Worm (Caenorhabditis elegans) whole organism, young adult: Measurements from ENCODE around the gene tag-77.

Source experiments
- lir-1 ChIP-seq: fragments of 200-800 bp; sonication (Bioruptor generic); conservative IDR thresholded peaks from 2 replicates; pipeline ENCODE4 v1.3.6; 2022; ENCODE audit warnings: missing genetic modification reagents, missing genetic modification characterization, missing compliant biosample characterization
- rcor-1 ChIP-seq: fragments of 200-800 bp; sonication (Bioruptor generic); IDR thresholded peaks from 2 replicates; pipeline ENCODE4 v1.3.6; 2022; ENCODE audit warnings: missing genetic modification reagents, missing genetic modification characterization, missing compliant biosample characterization
- snpc-4 ChIP-seq, 5 experiments: fragments of 150-350 bp in 1 of 5; sonication (generic microtip) in 4 of 5; optimal IDR thresholded peaks; 2 replicates each; lab custom pipeline; 2014 to 2018; ENCODE audit warnings: missing genetic modification characterization in 5 of 5, missing biosample characterization in 3 of 5, antibody characterized with exemption in 2 of 5, mild to moderate bottlenecking in 2 of 5, missing compliant biosample characterization in 2 of 5, missing genotype in 2 of 5, moderate library complexity in 2 of 5, missing genetic modification reagents in 1 of 5

DNA sequence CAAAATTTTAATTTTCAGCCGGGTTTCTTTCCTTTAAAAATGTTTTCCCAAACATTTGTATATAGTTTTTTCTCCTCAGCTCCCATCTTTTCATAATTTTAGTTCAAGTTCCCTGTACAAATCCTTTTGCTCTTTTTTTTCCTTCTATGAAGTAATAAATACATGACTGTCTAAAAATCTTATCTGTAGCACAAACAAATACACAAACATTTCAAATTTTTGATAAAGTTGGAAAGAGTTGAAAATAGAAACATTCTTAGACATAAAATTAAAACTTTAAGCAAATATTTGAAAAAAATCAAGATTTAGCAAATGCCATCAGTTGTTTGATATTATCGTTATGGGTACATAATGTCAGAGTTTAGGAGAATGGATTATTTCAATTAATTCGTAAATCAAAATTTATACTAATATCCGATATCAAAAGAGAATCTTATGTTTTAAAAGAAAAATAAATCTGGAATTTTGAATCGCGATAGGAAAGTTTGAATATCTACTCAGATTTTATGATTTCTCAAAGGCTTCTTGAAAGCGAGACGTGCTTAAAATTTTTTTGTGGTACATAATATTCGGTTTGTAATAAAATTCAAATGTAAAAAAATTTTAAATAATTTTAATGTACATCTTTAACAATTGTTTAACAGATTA, 27.8 kb upstream of the tag-77 start:
- TF ChIP-seq snpc-4 (GFP tag; optimal IDR thresholded peaks at IDR 0.05; lab: Kevin White, UChicago) (no peak), snpc-4 (tag; optimal IDR thresholded peaks at IDR 0.05; lab: Kevin White, UChicago) (no peak), rcor-1 (GFP tag; lab: Robert Waterston, UW) (no peak), lir-1 (GFP tag; lab: Robert Waterston, UW) (no peak)
